Fruit fly (Drosophila melanogaster) whole organism, embryonic: ENCODE data around the gene Lsp1alpha.

Source experiments
- Atf3 ChIP-seq: fragments of 200-800 bp; sonication (Bioruptor generic); optimal IDR thresholded peaks from 3 replicates; lab custom pipeline; 2016; ENCODE audit warnings: missing biosample characterization, missing genetic modification characterization
- BtbVII ChIP-seq: fragments of 200-800 bp; sonication (Bioruptor generic); optimal IDR thresholded peaks from 3 replicates; lab custom pipeline; 2017; ENCODE audit warnings: missing biosample characterization, mild to moderate bottlenecking, missing genetic modification characterization
- CG10321 ChIP-seq: fragments of 200-800 bp; sonication (Bioruptor generic); IDR thresholded peaks from 2 replicates; pipeline ENCODE4 v1.3.6; 2022; ENCODE audit warnings: missing biosample characterization, missing genetic modification characterization
- CG10366 ChIP-seq: fragments of 200-800 bp; sonication (Bioruptor generic); IDR thresholded peaks from 2 replicates; pipeline ENCODE4 v1.3.6; 2022; ENCODE audit warnings: missing biosample characterization, missing genetic modification characterization
- CG10979 ChIP-seq: fragments of 200-800 bp; sonication (Bioruptor generic); optimal IDR thresholded peaks from 2 replicates; lab custom pipeline; 2018; ENCODE audit warnings: missing biosample characterization, mild to moderate bottlenecking, missing genetic modification characterization, moderate library complexity
- CG11723 ChIP-seq: fragments of 200-800 bp; sonication (Bioruptor generic); optimal IDR thresholded peaks from 2 replicates; lab custom pipeline; 2017; ENCODE audit warnings: missing biosample characterization, mild to moderate bottlenecking, missing genetic modification characterization
- CG15601 ChIP-seq: fragments of 200-800 bp; sonication (Bioruptor generic); optimal IDR thresholded peaks from 3 replicates; lab custom pipeline; 2019; ENCODE audit warnings: missing biosample characterization, mild to moderate bottlenecking, missing genetic modification characterization, moderate library complexity
- CG17328 ChIP-seq: fragments of 200-800 bp; sonication (Bioruptor generic); IDR thresholded peaks from 2 replicates; pipeline ENCODE4 v1.3.6; 2022; ENCODE audit warnings: missing biosample characterization, missing genetic modification characterization
- CG17802 ChIP-seq: fragments of 200-800 bp; sonication (Bioruptor generic); optimal IDR thresholded peaks from 2 replicates; lab custom pipeline; 2018; ENCODE audit warnings: missing biosample characterization, mild to moderate bottlenecking, missing genetic modification characterization, moderate library complexity
- CG2202 ChIP-seq: fragments of 200-800 bp; sonication (Bioruptor generic); optimal IDR thresholded peaks from 2 replicates; lab custom pipeline; 2018; ENCODE audit warnings: missing biosample characterization, mild to moderate bottlenecking, missing genetic modification characterization
- CG2678 ChIP-seq: fragments of 200-800 bp; sonication (Bioruptor generic); optimal IDR thresholded peaks from 3 replicates; lab custom pipeline; 2019; ENCODE audit warnings: missing biosample characterization, mild to moderate bottlenecking, missing genetic modification characterization, moderate library complexity
- CG31224 ChIP-seq: fragments of 200-800 bp; sonication (Bioruptor generic); IDR thresholded peaks from 2 replicates; pipeline ENCODE4 v1.3.6; 2022; ENCODE audit warnings: missing biosample characterization, missing genetic modification characterization
- CG32772 ChIP-seq: fragments of 200-800 bp; sonication (Bioruptor generic); IDR thresholded peaks from 2 replicates; pipeline ENCODE4 v1.3.6; 2022; ENCODE audit warnings: missing biosample characterization, missing genetic modification characterization
- CG33557 ChIP-seq: fragments of 200-800 bp; sonication (Bioruptor generic); optimal IDR thresholded peaks from 2 replicates; lab custom pipeline; 2019; ENCODE audit warnings: missing biosample characterization, mild to moderate bottlenecking, missing genetic modification characterization, moderate library complexity
- CG3407 ChIP-seq: fragments of 200-800 bp; sonication (Bioruptor generic); optimal IDR thresholded peaks from 2 replicates; lab custom pipeline; 2018; ENCODE audit warnings: missing biosample characterization, mild to moderate bottlenecking, missing genetic modification characterization
- CG43689 ChIP-seq: fragments of 200-800 bp; sonication (Bioruptor generic); IDR thresholded peaks from 2 replicates; pipeline ENCODE4 v1.3.6; 2022; ENCODE audit warnings: missing biosample characterization, missing genetic modification characterization
- CG4404 ChIP-seq: fragments of 200-800 bp; sonication (Bioruptor generic); IDR thresholded peaks from 2 replicates; pipeline ENCODE4 v1.3.6; 2022; ENCODE audit warnings: missing biosample characterization, missing genetic modification characterization
- CG5180 ChIP-seq: fragments of 200-800 bp; sonication (Bioruptor generic); optimal IDR thresholded peaks from 3 replicates; lab custom pipeline; 2017; ENCODE audit warnings: missing biosample characterization, missing genetic modification characterization, mild to moderate bottlenecking, moderate library complexity, missing genetic modification reagents
- CG5245 ChIP-seq: fragments of 200-800 bp; sonication (Bioruptor generic); optimal IDR thresholded peaks from 3 replicates; lab custom pipeline; 2016; ENCODE audit warnings: missing biosample characterization, missing genetic modification characterization
- CG7928 ChIP-seq: fragments of 200-800 bp; sonication (Bioruptor generic); optimal IDR thresholded peaks from 2 replicates; lab custom pipeline; 2017; ENCODE audit warnings: missing biosample characterization, mild to moderate bottlenecking, missing genetic modification characterization
- CrebB ChIP-seq: fragments of 200-800 bp; sonication (Bioruptor generic); optimal IDR thresholded peaks from 3 replicates; lab custom pipeline; 2018; ENCODE audit warnings: missing biosample characterization, mild to moderate bottlenecking, missing genetic modification characterization
- Dll ChIP-seq: fragments of 200-800 bp; sonication (Bioruptor generic); IDR thresholded peaks from 4 replicates; pipeline ENCODE4 v1.3.6; 2022; ENCODE audit warnings: missing biosample characterization, missing genetic modification characterization; ENCODE audit not compliant: partially characterized antibody
- Hmr ChIP-seq: fragments of 200-800 bp; sonication (Bioruptor generic); optimal IDR thresholded peaks from 3 replicates; lab custom pipeline; 2017; ENCODE audit warnings: mild to moderate bottlenecking, missing biosample characterization, missing genetic modification reagents, missing genetic modification characterization
- Max ChIP-seq: fragments of 200-800 bp; sonication (Bioruptor generic); optimal IDR thresholded peaks from 2 replicates; lab custom pipeline; 2016; ENCODE audit warnings: missing biosample characterization, mild to moderate bottlenecking, missing genetic modification characterization
- NC2α ChIP-seq: fragments of 200-800 bp; sonication (Bioruptor generic); optimal IDR thresholded peaks from 2 replicates; lab custom pipeline; 2016; ENCODE audit warnings: missing biosample characterization, missing genetic modification characterization
- Nf-YA ChIP-seq: fragments of 200-800 bp; sonication (Bioruptor generic); IDR thresholded peaks from 2 replicates; pipeline ENCODE4 v1.3.6; 2022; ENCODE audit warnings: missing biosample characterization, missing genetic modification characterization
- Sox102F ChIP-seq: fragments of 200-800 bp; sonication (Bioruptor generic); optimal IDR thresholded peaks from 2 replicates; lab custom pipeline; 2018; ENCODE audit warnings: missing biosample characterization, mild to moderate bottlenecking, missing genetic modification characterization, moderate library complexity
- Spps ChIP-seq: fragments of 200-800 bp; sonication (Bioruptor generic); optimal IDR thresholded peaks from 2 replicates; lab custom pipeline; 2018; ENCODE audit warnings: missing biosample characterization, mild to moderate bottlenecking, missing genetic modification characterization
- Trl ChIP-seq, 3 experiments: fragments of >200 bp in 2 of 3; fragments of 200-800 bp in 1 of 3; sonication (Bioruptor generic) in 1 of 3; optimal IDR thresholded peaks; 2 replicates in 1 of 3; 3 replicates in 2 of 3; lab custom pipeline; 2016 to 2017; ENCODE audit warnings: missing biosample characterization in 1 of 3, missing genetic modification characterization in 1 of 3
- cg ChIP-seq: fragments of 200-800 bp; sonication (Bioruptor generic); optimal IDR thresholded peaks from 3 replicates; lab custom pipeline; 2019; ENCODE audit warnings: missing biosample characterization, mild to moderate bottlenecking, missing genetic modification characterization, moderate library complexity
- crc ChIP-seq: fragments of 200-800 bp; sonication (Bioruptor generic); optimal IDR thresholded peaks from 2 replicates; lab custom pipeline; 2016; ENCODE audit warnings: missing biosample characterization, missing genetic modification characterization
- dan ChIP-seq: fragments of 200-800 bp; sonication (Bioruptor generic); IDR thresholded peaks from 2 replicates; pipeline ENCODE4 v1.3.6; 2022; ENCODE audit warnings: missing biosample characterization, missing genetic modification characterization
- dysf ChIP-seq: fragments of 200-800 bp; sonication (Bioruptor generic); IDR thresholded peaks from 3 replicates; pipeline ENCODE4 v1.3.6; 2022; ENCODE audit warnings: missing biosample characterization, missing genetic modification characterization
- emc ChIP-seq: fragments of 200-800 bp; sonication (Bioruptor generic); optimal IDR thresholded peaks from 2 replicates; lab custom pipeline; 2016; ENCODE audit warnings: missing biosample characterization, missing genetic modification characterization
- ham ChIP-seq: fragments of 200-800 bp; sonication (Bioruptor generic); IDR thresholded peaks from 2 replicates; pipeline ENCODE4 v1.3.6; 2022; ENCODE audit warnings: missing biosample characterization, missing genetic modification characterization
- hth ChIP-seq: fragments of >200 bp; optimal IDR thresholded peaks from 2 replicates; lab custom pipeline; 2017; ENCODE audit warnings: inconsistent platforms
- lilli ChIP-seq: fragments of 200-800 bp; sonication (Bioruptor generic); optimal IDR thresholded peaks from 3 replicates; lab custom pipeline; 2016; ENCODE audit warnings: missing biosample characterization, missing genetic modification characterization
- lmd ChIP-seq: fragments of 200-800 bp; sonication (Bioruptor generic); IDR thresholded peaks from 2 replicates; pipeline ENCODE4 v1.3.6; 2022; ENCODE audit warnings: missing biosample characterization, missing genetic modification characterization
- lola ChIP-seq, 3 experiments: fragments of >200 bp in 2 of 3; fragments of 200-800 bp in 1 of 3; sonication (Bioruptor generic) in 1 of 3; optimal IDR thresholded peaks; 2 replicates each; lab custom pipeline; 2017 to 2019; ENCODE audit warnings: missing biosample characterization in 3 of 3, missing genetic modification characterization in 3 of 3, mild to moderate bottlenecking in 1 of 3, moderate library complexity in 1 of 3
- nerfin-1 ChIP-seq: fragments of 200-800 bp; sonication (Bioruptor generic); optimal IDR thresholded peaks from 3 replicates; lab custom pipeline; 2019; ENCODE audit warnings: missing biosample characterization, mild to moderate bottlenecking, missing genetic modification characterization, moderate library complexity
- pfk ChIP-seq: fragments of 200-800 bp; sonication (Bioruptor generic); optimal IDR thresholded peaks from 2 replicates; lab custom pipeline; 2018; ENCODE audit warnings: missing biosample characterization, mild to moderate bottlenecking, missing genetic modification characterization, moderate library complexity
- pita ChIP-seq: fragments of 200-800 bp; sonication (Bioruptor generic); optimal IDR thresholded peaks from 2 replicates; lab custom pipeline; 2017; ENCODE audit warnings: missing biosample characterization, mild to moderate bottlenecking, missing genetic modification characterization
- prd ChIP-seq, 3 experiments: fragments of >200 bp in 2 of 3; fragments of 200-800 bp in 1 of 3; sonication (Bioruptor generic) in 1 of 3; optimal IDR thresholded peaks in 2 of 3; IDR thresholded peaks in 1 of 3; 2 replicates in 2 of 3; 3 replicates in 1 of 3; pipeline versions ENCODE4 v1.3.6 to Lab custom; 2017 to 2022; ENCODE audit warnings: missing biosample characterization in 1 of 3, missing genetic modification characterization in 1 of 3
- pum ChIP-seq: fragments of 200-800 bp; sonication (Bioruptor generic); optimal IDR thresholded peaks from 2 replicates; lab custom pipeline; 2016; ENCODE audit warnings: missing biosample characterization, missing genetic modification characterization
- sd ChIP-seq: fragments of 200-800 bp; sonication (Bioruptor generic); optimal IDR thresholded peaks from 3 replicates; lab custom pipeline; 2018; ENCODE audit warnings: missing biosample characterization, mild to moderate bottlenecking, missing genetic modification characterization, moderate library complexity
- sna ChIP-seq: fragments of 200-800 bp; sonication (Bioruptor generic); IDR thresholded peaks from 2 replicates; pipeline ENCODE4 v1.3.6; 2022; ENCODE audit warnings: missing biosample characterization, missing genetic modification characterization; ENCODE audit not compliant: partially characterized antibody
- tgo ChIP-seq: fragments of 200-800 bp; sonication (Bioruptor generic); IDR thresholded peaks from 3 replicates; pipeline ENCODE4 v1.3.6; 2022; ENCODE audit warnings: missing biosample characterization, missing genetic modification characterization
- toy ChIP-seq: fragments of 200-800 bp; sonication (Bioruptor generic); IDR thresholded peaks from 2 replicates; pipeline ENCODE4 v1.3.6; 2022; ENCODE audit warnings: missing biosample characterization, missing genetic modification characterization
- unpg ChIP-seq: fragments of 200-800 bp; sonication (Bioruptor generic); optimal IDR thresholded peaks from 3 replicates; lab custom pipeline; 2018; ENCODE audit warnings: missing biosample characterization, mild to moderate bottlenecking, missing genetic modification characterization, moderate library complexity
- vvl ChIP-seq: fragments of 200-800 bp; sonication (Bioruptor generic); IDR thresholded peaks from 2 replicates; pipeline ENCODE4 v1.3.6; 2022; ENCODE audit warnings: missing biosample characterization, missing genetic modification characterization

Lsp1alpha gene

dm6 chrX:12453704-12454103, 36.4 kb upstream of the Lsp1alpha start (continued):
- no peak for TF ChIP-seq Trl (optimal IDR thresholded peaks at IDR 0.05; lab: Kevin White, UChicago)
- TF ChIP-seq Trl (GFP tag; optimal IDR thresholded peaks at IDR 0.05; lab: Kevin White, UChicago): no peak
- no peak for TF ChIP-seq CG17802
- TF ChIP-seq hth: no peak
- no peak for TF ChIP-seq CG5245
- no peak for TF ChIP-seq pfk (GFP tag; lab: Kevin White, UChicago)
- no peak for TF ChIP-seq CG43689 (GFP tag; lab: Robert Waterston, UW)
- no peak for TF ChIP-seq cg (GFP tag; lab: Kevin White, UChicago)
- no peak for TF ChIP-seq prd (optimal IDR thresholded peaks at IDR 0.05; lab: Kevin White, UChicago)
- no peak; the same call in 2 of the 3 replicates for TF ChIP-seq prd (GFP tag; IDR thresholded peaks at IDR 0.05; lab: Robert Waterston, UW)
- no peak for TF ChIP-seq lilli (GFP tag; lab: Kevin White, UChicago)
- peak; percentile 29 for TF ChIP-seq unpg (GFP tag; lab: Kevin White, UChicago)
- TF ChIP-seq Dll (GFP tag; lab: Robert Waterston, UW): no peak
- TF ChIP-seq toy (GFP tag; lab: Robert Waterston, UW): no peak
- no peak; the same call in 1 of the 2 replicates for TF ChIP-seq CG10366
- peak; percentile 35; the same call in 1 of the 2 replicates for TF ChIP-seq CG17328 (GFP tag; lab: Robert Waterston, UW)
- TF ChIP-seq Max (GFP tag; lab: Kevin White, UChicago): no peak
- TF ChIP-seq CG10321 (GFP tag; lab: Robert Waterston, UW): no peak
- 0 out of 3 replicates have a peak, but pooled peaks have one; percentile 17 for TF ChIP-seq dysf
- peak; percentile 44 for TF ChIP-seq CG2678 (tag; lab: Kevin White, UChicago)
- no peak for TF ChIP-seq CG33557 (GFP tag; lab: Kevin White, UChicago)
- no peak for TF ChIP-seq dan (GFP tag; lab: Robert Waterston, UW)
- no peak for TF ChIP-seq CG7928 (GFP tag; lab: Kevin White, UChicago)
- TF ChIP-seq ham: no peak
- peak; percentile 15 for TF ChIP-seq CG15601
- TF ChIP-seq lmd (GFP tag; lab: Robert Waterston, UW): no peak
- no peak for TF ChIP-seq sd (tag; lab: Kevin White, UChicago)
- TF ChIP-seq nerfin-1 (tag; lab: Kevin White, UChicago): no peak
- peak; percentile 21 for TF ChIP-seq Sox102F (GFP tag; lab: Kevin White, UChicago)
- TF ChIP-seq CG11723: no peak
- TF ChIP-seq CG5180 (GFP tag; lab: Kevin White, UChicago): no peak
- no peak for TF ChIP-seq BtbVII (GFP tag; lab: Kevin White, UChicago)
- TF ChIP-seq emc (GFP tag; lab: Kevin White, UChicago): no peak
- TF ChIP-seq tgo (GFP tag; lab: Robert Waterston, UW): no peak
- TF ChIP-seq Spps: no peak
- no peak for TF ChIP-seq CG32772 (GFP tag; lab: Robert Waterston, UW)
- TF ChIP-seq CG10979 (tag; lab: Kevin White, UChicago): peak; percentile 32
- 0 out of 2 replicates have a peak, but pooled peaks have one; percentile 29 for TF ChIP-seq vvl (GFP tag; lab: Robert Waterston, UW)
- TF ChIP-seq CG2202: no peak
- no peak for TF ChIP-seq CrebB (tag; lab: Kevin White, UChicago)
- TF ChIP-seq Atf3 (GFP tag; lab: Kevin White, UChicago): no peak
- TF ChIP-seq pum (GFP tag; lab: Kevin White, UChicago): no peak
- TF ChIP-seq NC2α (GFP tag; lab: Kevin White, UChicago): no peak
- no peak for TF ChIP-seq CG3407 (GFP tag; lab: Kevin White, UChicago)
- TF ChIP-seq Nf-YA (GFP tag; lab: Robert Waterston, UW): no peak
- TF ChIP-seq pita (GFP tag; lab: Kevin White, UChicago): no peak
- no peak for TF ChIP-seq lola (GFP tag; optimal IDR thresholded peaks at IDR 0.05; lab: Kevin White, UChicago)
- no peak for TF ChIP-seq crc (GFP tag; lab: Kevin White, UChicago)
- no peak for TF ChIP-seq CG4404
- TF ChIP-seq sna: no peak
- no peak for TF ChIP-seq Hmr (GFP tag; lab: Kevin White, UChicago)
- TF ChIP-seq CG31224 (GFP tag; lab: Robert Waterston, UW): no peak
